Worm (Caenorhabditis elegans) whole organism, early embryonic: ENCODE results near the gene calu-1.

Source experiments
- aly-1 ChIP-seq: sonication (generic microtip); optimal IDR thresholded peaks from 2 replicates; lab custom pipeline; 2016; ENCODE audit warnings: missing genetic modification characterization, missing compliant biosample characterization
- ama-1 ChIP-seq: fragments of 150-350 bp; optimal IDR thresholded peaks from 2 replicates; lab custom pipeline; 2014
- ets-7 ChIP-seq: sonication (generic microtip); optimal IDR thresholded peaks from 2 replicates; lab custom pipeline; 2016; ENCODE audit warnings: missing genotype, missing genetic modification characterization, missing compliant biosample characterization
- flt-1 ChIP-seq: fragments of 200-800 bp; sonication (Bioruptor generic); IDR thresholded peaks from 2 replicates; pipeline ENCODE4 v1.3.6; 2022; ENCODE audit warnings: missing genetic modification characterization, missing compliant biosample characterization
- hmbx-1 ChIP-seq: sonication (generic microtip); optimal IDR thresholded peaks from 2 replicates; lab custom pipeline; 2016; ENCODE audit warnings: mild to moderate bottlenecking, missing genetic modification characterization, missing compliant biosample characterization
- hmg-4 ChIP-seq: fragments of 200-800 bp; sonication (Bioruptor generic); optimal IDR thresholded peaks from 2 replicates; lab custom pipeline; 2018; ENCODE audit warnings: mild to moderate bottlenecking, missing genetic modification characterization, missing compliant biosample characterization
- pes-1 ChIP-seq: fragments of 200-800 bp; sonication (Bioruptor generic); IDR thresholded peaks from 2 replicates; pipeline ENCODE4 v1.3.6; 2022; ENCODE audit warnings: missing genetic modification reagents, missing genetic modification characterization, missing compliant biosample characterization
- scrt-1 ChIP-seq: fragments of 200-800 bp; sonication (Bioruptor generic); IDR thresholded peaks from 2 replicates; pipeline ENCODE4 v1.3.6; 2022; ENCODE audit warnings: missing genetic modification characterization, missing compliant biosample characterization
- sea-1 ChIP-seq: fragments of 200-800 bp; sonication (Bioruptor generic); conservative IDR thresholded peaks from 2 replicates; pipeline ENCODE4 v1.3.6; 2022; ENCODE audit warnings: missing genetic modification characterization, missing compliant biosample characterization
- tbx-37 ChIP-seq: fragments of 200-800 bp; sonication (Bioruptor generic); conservative IDR thresholded peaks from 2 replicates; pipeline ENCODE4 v1.3.6; 2022; ENCODE audit warnings: missing genetic modification reagents, missing genetic modification characterization, missing compliant biosample characterization

DNA sequence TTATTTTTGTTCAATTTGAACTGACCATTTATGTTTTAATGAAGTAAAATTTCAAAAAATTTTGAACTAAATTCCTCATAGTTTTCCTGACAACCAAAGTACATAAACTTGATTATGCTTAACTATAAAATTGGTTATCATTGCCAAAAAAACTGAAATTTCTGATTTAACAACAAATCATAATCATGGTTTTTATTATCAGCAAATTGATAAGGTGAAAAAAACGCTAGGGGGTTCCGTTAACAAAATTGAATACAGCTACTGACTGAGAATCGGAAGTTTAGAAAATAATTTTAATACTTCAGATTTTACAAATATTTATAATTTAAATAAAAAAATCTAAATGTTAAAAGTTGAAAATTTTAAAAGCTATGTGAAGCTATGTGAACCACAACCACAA is 36.3 kb upstream of the calu-1 start:
- TF ChIP-seq ets-7 (tag; lab: Kevin White, UChicago) (no peak), ama-1 (lab: Kevin White, UChicago) (no peak), hmg-4 (GFP tag; lab: Kevin White, UChicago) (no peak), tbx-37 (GFP tag; lab: Robert Waterston, UW) (no peak), scrt-1 (GFP tag; lab: Robert Waterston, UW) (no peak), pes-1 (GFP tag; lab: Robert Waterston, UW) (no peak), hmbx-1 (no peak), aly-1 (tag; lab: Kevin White, UChicago) (no peak), flt-1 (GFP tag; lab: Robert Waterston, UW) (no peak), sea-1 (GFP tag; lab: Robert Waterston, UW) (no peak)
